Fruit fly (Drosophila melanogaster): ENCODE results near the gene Ir10a.
A peak's percentile ranks its signal among the peaks of the same experiment; 100 is the strongest.

Gene Ir10a

DNA sequence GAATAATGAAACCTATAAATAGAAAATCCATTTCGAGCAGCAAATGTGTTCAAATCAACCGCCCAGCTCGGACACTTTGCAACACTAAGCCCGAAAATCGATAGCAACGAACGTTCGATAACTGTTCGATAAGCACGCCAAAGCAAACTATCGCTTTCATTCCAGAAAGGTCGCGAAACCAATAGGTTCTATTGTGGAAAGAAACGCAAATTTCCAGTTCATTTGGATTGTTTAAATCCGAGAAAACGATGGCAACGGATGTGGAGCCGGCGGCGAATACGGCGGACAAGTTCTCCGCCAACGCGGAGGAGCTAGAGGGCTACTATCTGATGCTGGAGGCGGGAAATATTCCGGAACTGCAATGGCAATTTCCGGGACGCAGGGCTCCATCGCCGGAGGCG lies 48.1 kb upstream of the Ir10a start, which contains the start of gene Pa1 (continued):
- 0 out of 2 replicates have a peak, but pooled peaks have one; percentile 22 for TF ChIP-seq CG3847 (GFP tag; IDR thresholded peaks at IDR 0.05)
- peak; percentile 55 for TF ChIP-seq nom (GFP tag; optimal IDR thresholded peaks at IDR 0.05)
- TF ChIP-seq Atf-2 (GFP tag; optimal IDR thresholded peaks at IDR 0.05): no peak
- no peak for TF ChIP-seq CG31441 (GFP tag; IDR thresholded peaks at IDR 0.05)
- TF ChIP-seq slou (GFP tag; optimal IDR thresholded peaks at IDR 0.05): no peak
- no peak for TF ChIP-seq disco-r (GFP tag; optimal IDR thresholded peaks at IDR 0.05)

DNA sequence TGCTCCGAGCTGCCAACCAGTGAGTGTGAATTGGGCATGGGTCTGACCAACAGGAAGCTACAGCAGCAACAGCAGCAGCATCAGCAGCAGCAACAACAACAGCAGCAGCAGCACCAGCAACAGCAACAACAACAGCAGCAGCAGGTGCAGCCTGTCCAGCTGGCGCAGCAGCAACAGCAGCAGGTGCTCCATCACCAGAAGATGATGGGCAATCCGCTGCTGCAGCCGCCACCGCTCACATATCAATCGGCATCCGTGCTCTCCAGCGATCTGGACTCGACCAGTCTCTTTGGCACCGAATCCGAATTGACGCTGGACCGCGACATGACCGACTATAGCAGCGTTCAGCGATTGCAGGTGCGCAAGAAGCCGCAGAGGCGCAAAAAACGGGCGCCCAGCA lies 45.6 kb upstream of the Ir10a start:
- TF ChIP-seq CG5180 (GFP tag; optimal IDR thresholded peaks at IDR 0.05) (no peak), dysf (GFP tag; IDR thresholded peaks at IDR 0.05) (no peak), Med (GFP tag) (peak; percentile 8), zen2 (GFP tag; IDR thresholded peaks at IDR 0.05; ENCODE audit: partially characterized antibody) (no peak), HLHmδ (GFP tag; optimal IDR thresholded peaks at IDR 0.05) (no peak), CG33213 (GFP tag; optimal IDR thresholded peaks at IDR 0.05) (no peak), Dfd (GFP tag; optimal IDR thresholded peaks at IDR 0.05) (peak in 1 of 2 experiments; percentile 56)

DNA sequence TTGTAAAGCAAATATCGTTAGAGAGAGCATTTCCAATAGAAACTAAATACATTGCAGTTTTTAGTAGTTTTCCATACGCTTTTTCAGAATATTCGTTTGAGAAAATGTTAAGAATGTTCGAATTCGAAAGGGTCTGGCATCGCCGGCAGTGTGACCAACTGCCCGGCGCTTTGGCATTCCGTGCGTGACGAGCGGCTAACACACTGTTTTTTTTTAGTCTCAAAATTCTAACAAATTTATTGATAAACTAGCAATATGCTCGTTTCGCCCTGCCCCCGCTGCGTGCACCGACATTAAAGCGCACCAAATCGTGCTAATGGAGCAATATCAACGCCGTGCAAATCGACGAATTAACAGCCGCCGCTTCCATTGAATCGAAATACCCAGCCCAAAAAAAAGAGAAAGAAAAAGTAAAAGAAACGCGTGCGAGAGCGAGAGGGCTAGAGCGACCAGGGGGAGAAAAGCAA lies 44.7 kb upstream of the Ir10a start, which contains the start of gene dsh:
Gene dsh, plus strand, starts transcription at position 174 of the 467 bp plus-strand sequence.
- TF ChIP-seq Ets97D (GFP tag; optimal IDR thresholded peaks at IDR 0.05): peak; percentile 9
- no peak for TF ChIP-seq BtbVII (GFP tag; optimal IDR thresholded peaks at IDR 0.05)
- peak in 1 of 2 experiments; percentile 7 for TF ChIP-seq dpn (GFP tag; optimal IDR thresholded peaks at IDR 0.05)
- TF ChIP-seq Antp (GFP tag; optimal IDR thresholded peaks at IDR 0.05): peak; percentile 37
- peak; percentile 19; the same call in 1 of the 3 replicates for TF ChIP-seq CG11560 (tag; IDR thresholded peaks at IDR 0.05)
- TF ChIP-seq Sry-δ (GFP tag; optimal IDR thresholded peaks at IDR 0.05): peak; percentile 57
- TF ChIP-seq CG32772 (GFP tag; IDR thresholded peaks at IDR 0.05): no peak
- peak; percentile 60 for TF ChIP-seq Dp (GFP tag; optimal IDR thresholded peaks at IDR 0.05)
- TF ChIP-seq CG2129 (GFP tag; IDR thresholded peaks at IDR 0.05; ENCODE audit: partially characterized antibody): 0 out of 2 replicates have a peak, but pooled peaks have one; percentile 21
- peak; percentile 23; the same call in 1 of the 2 replicates for TF ChIP-seq CG6689 (GFP tag; IDR thresholded peaks at IDR 0.05)
- TF ChIP-seq Stat92E (GFP tag; optimal IDR thresholded peaks at IDR 0.05): peak in 1 of 3 experiments; percentile 1
- TF ChIP-seq CG16813 (GFP tag; IDR thresholded peaks at IDR 0.05; ENCODE audit: partially characterized antibody): peak; percentile 45; the same call in 2 of the 3 replicates
- TF ChIP-seq nom (GFP tag; optimal IDR thresholded peaks at IDR 0.05): peak; percentile 41
- TF ChIP-seq eve (GFP tag; optimal IDR thresholded peaks at IDR 0.05): no peak
- TF ChIP-seq yki (optimal IDR thresholded peaks at IDR 0.05): no peak
- TF ChIP-seq row (GFP tag; IDR thresholded peaks at IDR 0.05): peak; percentile 60
- TF ChIP-seq CG12104 (GFP tag; optimal IDR thresholded peaks at IDR 0.05): no peak
- TF ChIP-seq CG3847 (GFP tag; IDR thresholded peaks at IDR 0.05): peak; percentile 58
- peak; percentile 55 for TF ChIP-seq knrl (GFP tag; IDR thresholded peaks at IDR 0.05; ENCODE audit: partially characterized antibody)
- TF ChIP-seq CG30020 (tag; optimal IDR thresholded peaks at IDR 0.05): peak; percentile 38
- no peak for TF ChIP-seq CG10543 (GFP tag; optimal IDR thresholded peaks at IDR 0.05)
- TF ChIP-seq B-H2 (GFP tag; optimal IDR thresholded peaks at IDR 0.05): no peak
- peak in 1 of 2 experiments; percentile 27 for TF ChIP-seq Pdp1 (GFP tag; optimal IDR thresholded peaks at IDR 0.05)
- TF ChIP-seq Dref (GFP tag; IDR thresholded peaks at IDR 0.05): peak; percentile 61
- peak; percentile 75 for TF ChIP-seq Dll (GFP tag; IDR thresholded peaks at IDR 0.05; ENCODE audit: partially characterized antibody)
- 0 out of 2 replicates have a peak, but pooled peaks have one; percentile 7 for TF ChIP-seq sob (GFP tag; IDR thresholded peaks at IDR 0.05)
- TF ChIP-seq CG32532 (GFP tag; IDR thresholded peaks at IDR 0.05): peak; percentile 37; the same call in 1 of the 2 replicates
- no peak for TF ChIP-seq aop (GFP tag; IDR thresholded peaks at IDR 0.05)
- peak; percentile 56 for TF ChIP-seq CG2116 (GFP tag; optimal IDR thresholded peaks at IDR 0.05)
- 0 out of 3 replicates have a peak, but pooled peaks have one; percentile 17 for TF ChIP-seq ci (GFP tag; IDR thresholded peaks at IDR 0.05)
- TF ChIP-seq CG4617 (GFP tag; optimal IDR thresholded peaks at IDR 0.05; ENCODE audit: borderline replicate concordance): peak; percentile 87
- no peak for TF ChIP-seq prd (optimal IDR thresholded peaks at IDR 0.05)
- 0 out of 3 replicates have a peak, but pooled peaks have one; percentile 14 for TF ChIP-seq prd (GFP tag; IDR thresholded peaks at IDR 0.05)
- TF ChIP-seq stwl (tag; optimal IDR thresholded peaks at IDR 0.05): peak; percentile 32
- no peak for TF ChIP-seq ac (GFP tag; optimal IDR thresholded peaks at IDR 0.05)
- peak; percentile 86 for TF ChIP-seq MESR4 (GFP tag; optimal IDR thresholded peaks at IDR 0.05)
